Fruit fly (Drosophila melanogaster): ENCODE results near the gene pnt.

DNA sequence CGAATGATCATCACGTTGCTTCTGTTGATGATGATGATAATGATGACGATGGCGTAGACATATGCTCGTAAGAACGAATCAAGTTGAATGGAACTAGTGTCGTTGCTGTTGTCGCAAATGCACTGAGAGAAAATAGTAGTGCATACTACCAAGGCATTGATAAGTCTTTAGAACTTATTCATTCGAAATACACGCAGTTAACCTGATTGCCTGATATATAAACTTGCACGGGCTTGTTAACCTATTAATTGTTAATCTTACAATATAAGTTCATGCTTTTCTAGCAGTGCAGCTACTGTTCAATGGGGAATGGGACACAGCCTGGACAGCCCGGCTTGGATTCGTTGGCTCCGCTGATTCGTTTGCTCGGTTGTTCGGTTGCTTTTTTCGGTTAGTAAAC lies 19.7 kb downstream of the pnt start:
- TF ChIP-seq Pif1A (GFP tag; optimal IDR thresholded peaks at IDR 0.05) = peak; percentile 96
- peak; percentile 98 for TF ChIP-seq CG34367 (tag; optimal IDR thresholded peaks at IDR 0.05)
- TF ChIP-seq Pif1B (GFP tag; optimal IDR thresholded peaks at IDR 0.05) = peak; percentile 95
- TF ChIP-seq CG9948 (tag; optimal IDR thresholded peaks at IDR 0.05) = peak; percentile 97
- peak; percentile 70 for TF ChIP-seq CG10348 (GFP tag; IDR thresholded peaks at IDR 0.05)
- peak; percentile 97 for TF ChIP-seq CG4496 (GFP tag; IDR thresholded peaks at IDR 0.05)
